Worm (Caenorhabditis elegans): ENCODE measurements around the gene asna-1.

The asna-1 gene

DNA sequence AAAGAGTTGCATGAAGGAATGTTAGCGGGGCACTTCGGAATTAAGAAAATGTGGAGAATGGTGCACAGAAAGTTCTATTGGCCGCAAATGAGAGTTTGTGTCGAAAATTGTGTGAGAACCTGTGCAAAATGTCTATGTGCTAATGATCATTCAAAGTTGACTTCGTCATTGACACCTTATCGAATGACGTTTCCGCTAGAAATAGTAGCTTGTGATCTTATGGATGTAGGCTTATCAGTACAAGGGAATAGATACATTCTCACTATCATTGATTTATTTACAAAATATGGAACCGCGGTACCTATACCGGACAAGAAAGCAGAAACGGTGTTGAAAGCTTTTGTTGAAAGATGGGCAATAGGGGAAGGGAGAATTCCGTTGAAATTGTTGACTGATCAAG lies 36.4 kb upstream of the asna-1 start:
- peak; percentile 62 for TF ChIP-seq nhr-80 (tag; optimal IDR thresholded peaks at IDR 0.05)
- TF ChIP-seq egl-18 (GFP tag; IDR thresholded peaks at IDR 0.05), result no peak
- TF ChIP-seq chd-7 (tag; optimal IDR thresholded peaks at IDR 0.05), result no peak
- TF ChIP-seq ama-1 (optimal IDR thresholded peaks at IDR 0.05), result no peak
- no peak for TF ChIP-seq ama-1 (GFP tag; optimal IDR thresholded peaks at IDR 0.05)
- no peak for TF ChIP-seq mxl-1 (tag; optimal IDR thresholded peaks at IDR 0.05)
- TF ChIP-seq bed-1 (GFP tag; IDR thresholded peaks at IDR 0.05), result no peak
- no peak for TF ChIP-seq akir-1 (GFP tag; optimal IDR thresholded peaks at IDR 0.05)

DNA sequence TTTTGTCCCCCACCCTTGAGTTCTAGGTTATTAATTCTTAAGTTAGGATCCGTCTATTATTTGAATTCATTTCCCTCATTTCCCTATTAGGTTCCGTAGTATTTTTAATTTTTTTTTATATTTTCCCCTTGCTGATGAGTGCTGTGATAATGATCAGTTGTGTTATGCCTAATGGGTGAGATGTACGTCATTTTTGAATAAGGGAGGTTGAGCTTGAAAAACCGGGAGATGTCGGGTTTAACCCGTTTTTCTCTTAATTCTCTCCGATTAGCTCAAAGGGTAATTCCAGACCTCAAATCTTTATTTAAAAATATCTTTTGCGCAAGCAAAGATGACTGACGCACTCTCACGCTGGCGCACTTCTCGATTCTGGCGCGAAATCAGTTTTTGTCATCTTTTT lies 34.1 kb upstream of the asna-1 start:
- TF ChIP-seq ztf-25 (GFP tag; IDR thresholded peaks at IDR 0.05) (0 out of 2 replicates have a peak, but pooled peaks have one; percentile 57), madf-6 (GFP tag; IDR thresholded peaks at IDR 0.05) (peak; percentile 73), madf-8 (GFP tag; conservative IDR thresholded peaks at IDR 0.05) (0 out of 2 replicates have a peak, but pooled peaks have one; percentile 48), dox-1 (GFP tag; IDR thresholded peaks at IDR 0.05) (peak; percentile 40), ceh-91 (GFP tag; IDR thresholded peaks at IDR 0.05) (0 out of 2 replicates have a peak, but pooled peaks have one; percentile 30), aptf-3 (GFP tag; IDR thresholded peaks at IDR 0.05) (0 out of 2 replicates have a peak, but pooled peaks have one; percentile 65), D2030.7 (GFP tag; IDR thresholded peaks at IDR 0.05) (0 out of 2 replicates have a peak, but pooled peaks have one; percentile 26), nfyb-1 (GFP tag; IDR thresholded peaks at IDR 0.05) (0 out of 2 replicates have a peak, but pooled peaks have one; percentile 26), F33H1.4 (GFP tag; IDR thresholded peaks at IDR 0.05) (peak; percentile 23; the same call in 1 of the 2 replicates), Y79H2A.3 (GFP tag; conservative IDR thresholded peaks at IDR 0.05) (peak; percentile 94), Y53F4B.3 (GFP tag; IDR thresholded peaks at IDR 0.05) (peak; percentile 35; the same call in 1 of the 2 replicates), attf-6 (GFP tag; IDR thresholded peaks at IDR 0.05) (peak; percentile 50; the same call in 1 of the 2 replicates), Y53G8AR.9 (GFP tag; conservative IDR thresholded peaks at IDR 0.05) (peak; percentile 47; the same call in 1 of the 2 replicates), mcd-1 (GFP tag; IDR thresholded peaks at IDR 0.05) (0 out of 2 replicates have a peak, but pooled peaks have one; percentile 7), B0019.2 (GFP tag; conservative IDR thresholded peaks at IDR 0.05) (peak; percentile 29; the same call in 1 of the 2 replicates), ceh-40 (GFP tag; IDR thresholded peaks at IDR 0.05) (0 out of 2 replicates have a peak, but pooled peaks have one; percentile 26), hsf-1 (GFP tag; IDR thresholded peaks at IDR 0.05) (peak; percentile 64; the same call in 1 of the 2 replicates), rcor-1 (GFP tag; IDR thresholded peaks at IDR 0.05) (peak; percentile 27; the same call in 1 of the 2 replicates)

DNA sequence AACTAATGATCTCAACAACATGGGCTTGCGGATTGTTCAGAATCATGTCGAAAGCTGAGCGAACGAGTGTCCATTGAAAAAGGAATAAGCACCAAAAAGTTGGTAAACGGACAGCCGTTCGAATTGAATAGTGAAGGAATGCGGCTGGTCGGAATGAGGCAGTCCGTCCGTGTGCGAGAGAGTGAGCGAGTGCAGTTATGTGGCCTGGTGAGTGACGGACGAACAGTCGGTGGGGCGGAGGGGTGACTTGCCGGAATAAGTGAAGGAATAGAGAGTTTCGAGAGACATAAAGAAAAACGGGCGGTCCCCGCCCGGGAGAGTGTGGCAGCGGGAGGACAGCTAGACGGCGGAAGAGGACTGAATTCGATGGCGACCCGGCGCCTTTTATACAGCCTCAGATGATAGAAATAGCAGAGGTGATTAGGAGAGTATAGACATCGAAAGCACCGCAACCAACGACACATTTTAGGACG lies 29.6 kb upstream of the asna-1 start:
- TF ChIP-seq D2030.7 (GFP tag; IDR thresholded peaks at IDR 0.05) (no peak), zfh-2 (GFP tag; conservative IDR thresholded peaks at IDR 0.05) (peak; percentile 98), madf-6 (GFP tag; IDR thresholded peaks at IDR 0.05) (no peak), unc-62 (GFP tag; optimal IDR thresholded peaks at IDR 0.05) (no peak), nfya-1 (tag; optimal IDR thresholded peaks at IDR 0.05; ENCODE audit: borderline replicate concordance, insufficient read depth) (no peak), snpc-4 (GFP tag; optimal IDR thresholded peaks at IDR 0.05) (no peak), snpc-4 (tag; optimal IDR thresholded peaks at IDR 0.05) (peak in 3 of 4 experiments; percentile 27 to 45 (median 27)), nfya-2 (GFP tag; IDR thresholded peaks at IDR 0.05) (no peak), F37B4.10 (GFP tag; IDR thresholded peaks at IDR 0.05) (0 out of 2 replicates have a peak, but pooled peaks have one; percentile 82), fkh-3 (tag; optimal IDR thresholded peaks at IDR 0.05) (no peak), ets-4 (GFP tag; optimal IDR thresholded peaks at IDR 0.05) (peak; percentile 93), repo-1 (tag; optimal IDR thresholded peaks at IDR 0.05) (peak; percentile 66), ZK185.1 (tag; optimal IDR thresholded peaks at IDR 0.05; ENCODE audit: poor library complexity, severe bottlenecking) (peak; percentile 52), lag-1 (GFP tag; IDR thresholded peaks at IDR 0.05) (no peak), nfyb-1 (GFP tag; IDR thresholded peaks at IDR 0.05) (peak; percentile 80), nhr-27 (tag; optimal IDR thresholded peaks at IDR 0.05) (peak; percentile 20), C17E4.6 (GFP tag; IDR thresholded peaks at IDR 0.05) (no peak), B0019.2 (GFP tag; conservative IDR thresholded peaks at IDR 0.05) (no peak), B0336.3 (GFP tag; IDR thresholded peaks at IDR 0.05) (peak; percentile 85; the same call in 1 of the 2 replicates), lin-26 (GFP tag; IDR thresholded peaks at IDR 0.05) (peak; percentile 74), dpl-1 (GFP tag; optimal IDR thresholded peaks at IDR 0.05) (no peak), akir-1 (GFP tag; optimal IDR thresholded peaks at IDR 0.05) (peak; percentile 41), snpc-1.1 (tag; optimal IDR thresholded peaks at IDR 0.05; ENCODE audit: insufficient read depth) (no peak), madf-3 (GFP tag; IDR thresholded peaks at IDR 0.05) (0 out of 2 replicates have a peak, but pooled peaks have one; percentile 28), sea-2 (GFP tag; IDR thresholded peaks at IDR 0.05) (no peak)
